Fruit fly (Drosophila melanogaster) whole organism, embryonic: ENCODE results near the gene CG14676.

Experiments used
- Bgb ChIP-seq: fragments of 200-800 bp; sonication (Bioruptor generic); IDR thresholded peaks from 2 replicates; pipeline ENCODE4 v1.3.6; 2022; ENCODE audit warnings: missing biosample characterization, missing genetic modification characterization; ENCODE audit not compliant: partially characterized antibody
- CG10565 ChIP-seq: fragments of 200-800 bp; sonication (Bioruptor generic); optimal IDR thresholded peaks from 3 replicates; lab custom pipeline; 2016; ENCODE audit warnings: missing biosample characterization, mild to moderate bottlenecking, missing genetic modification characterization
- CG10959 ChIP-seq: fragments of 200-800 bp; sonication (Bioruptor generic); IDR thresholded peaks from 2 replicates; pipeline ENCODE4 v1.3.6; 2022; ENCODE audit warnings: missing biosample characterization, missing genetic modification characterization
- CG11695 ChIP-seq: fragments of 200-800 bp; sonication (Bioruptor generic); IDR thresholded peaks from 3 replicates; pipeline ENCODE4 v1.3.6; 2022; ENCODE audit warnings: missing biosample characterization, missing genetic modification characterization
- CG14014 ChIP-seq: fragments of 200-800 bp; sonication (Bioruptor generic); IDR thresholded peaks from 2 replicates; pipeline ENCODE4 v1.3.6; 2022; ENCODE audit warnings: missing biosample characterization, missing genetic modification characterization
- CG14667 ChIP-seq: fragments of 200-800 bp; sonication (Bioruptor generic); IDR thresholded peaks from 2 replicates; pipeline ENCODE4 v1.3.6; 2022; ENCODE audit warnings: missing biosample characterization, missing genetic modification characterization
- CG15601 ChIP-seq: fragments of 200-800 bp; sonication (Bioruptor generic); optimal IDR thresholded peaks from 3 replicates; lab custom pipeline; 2019; ENCODE audit warnings: missing biosample characterization, mild to moderate bottlenecking, missing genetic modification characterization, moderate library complexity
- CG17186 ChIP-seq: fragments of 200-800 bp; sonication (Bioruptor generic); optimal IDR thresholded peaks from 3 replicates; lab custom pipeline; 2017; ENCODE audit warnings: missing biosample characterization, missing genetic modification reagents, missing genetic modification characterization
- CG18262 ChIP-seq: fragments of 200-800 bp; optimal IDR thresholded peaks from 3 replicates; lab custom pipeline; 2019; ENCODE audit warnings: missing biosample characterization, mild to moderate bottlenecking, missing genetic modification characterization, moderate library complexity
- CG1832 ChIP-seq: fragments of 200-800 bp; sonication (Bioruptor generic); optimal IDR thresholded peaks from 2 replicates; lab custom pipeline; 2017; ENCODE audit warnings: missing biosample characterization, mild to moderate bottlenecking, missing genetic modification characterization, inconsistent platforms
- CG18619 ChIP-seq: fragments of 200-800 bp; sonication (Bioruptor generic); optimal IDR thresholded peaks from 3 replicates; lab custom pipeline; 2017; ENCODE audit warnings: missing biosample characterization, mild to moderate bottlenecking, missing genetic modification characterization
- CG2712 ChIP-seq: fragments of 200-800 bp; optimal IDR thresholded peaks from 3 replicates; lab custom pipeline; 2019; ENCODE audit warnings: missing biosample characterization, mild to moderate bottlenecking, missing genetic modification characterization, moderate library complexity
- CG34224 ChIP-seq: fragments of 200-800 bp; sonication (Bioruptor generic); IDR thresholded peaks from 3 replicates; pipeline ENCODE4 v1.3.6; 2022; ENCODE audit warnings: missing biosample characterization, missing genetic modification characterization; ENCODE audit not compliant: partially characterized antibody
- CG3838 ChIP-seq: fragments of 200-800 bp; sonication (Bioruptor generic); optimal IDR thresholded peaks from 3 replicates; lab custom pipeline; 2016; ENCODE audit warnings: missing biosample characterization, missing genetic modification characterization
- CG4328 ChIP-seq: fragments of 200-800 bp; sonication (Bioruptor generic); optimal IDR thresholded peaks from 3 replicates; lab custom pipeline; 2017; ENCODE audit warnings: missing biosample characterization, missing genetic modification reagents, missing genetic modification characterization
- CG4360 ChIP-seq: fragments of 200-800 bp; sonication (Bioruptor generic); IDR thresholded peaks from 2 replicates; pipeline ENCODE4 v1.3.6; 2022; ENCODE audit warnings: missing biosample characterization, missing genetic modification characterization
- CG4730 ChIP-seq: fragments of 200-800 bp; sonication (Bioruptor generic); IDR thresholded peaks from 2 replicates; pipeline ENCODE4 v1.3.6; 2022; ENCODE audit warnings: missing biosample characterization, missing genetic modification characterization
- CG5245 ChIP-seq: fragments of 200-800 bp; sonication (Bioruptor generic); optimal IDR thresholded peaks from 3 replicates; lab custom pipeline; 2016; ENCODE audit warnings: missing biosample characterization, missing genetic modification characterization
- CG6791 ChIP-seq: fragments of 200-800 bp; sonication (Bioruptor generic); IDR thresholded peaks from 3 replicates; pipeline ENCODE4 v1.3.6; 2022; ENCODE audit warnings: missing biosample characterization, missing genetic modification characterization; ENCODE audit not compliant: partially characterized antibody
- CG8924 ChIP-seq: fragments of 200-800 bp; optimal IDR thresholded peaks from 3 replicates; lab custom pipeline; 2019; ENCODE audit warnings: missing biosample characterization, mild to moderate bottlenecking, missing genetic modification characterization, moderate library complexity
- CG9215 ChIP-seq: fragments of 200-800 bp; sonication (Bioruptor generic); IDR thresholded peaks from 2 replicates; pipeline ENCODE4 v1.3.6; 2022; ENCODE audit warnings: missing biosample characterization, missing genetic modification characterization
- HLH54F ChIP-seq: fragments of 200-800 bp; sonication (Bioruptor generic); optimal IDR thresholded peaks from 3 replicates; lab custom pipeline; 2016; ENCODE audit warnings: missing biosample characterization, missing genetic modification characterization
- Mad ChIP-seq: fragments of 200-800 bp; sonication (Bioruptor generic); optimal IDR thresholded peaks from 2 replicates; lab custom pipeline; 2016; ENCODE audit warnings: missing biosample characterization, missing genetic modification characterization
- Nf-YC ChIP-seq: fragments of 200-800 bp; optimal IDR thresholded peaks from 3 replicates; lab custom pipeline; 2019; ENCODE audit warnings: missing biosample characterization, mild to moderate bottlenecking, missing genetic modification characterization, moderate library complexity
- Ptx1 ChIP-seq: fragments of 200-800 bp; sonication (Bioruptor generic); IDR thresholded peaks from 2 replicates; pipeline ENCODE4 v1.3.6; 2022; ENCODE audit warnings: missing biosample characterization, missing genetic modification characterization
- Six4 ChIP-seq: fragments of 200-800 bp; sonication (Bioruptor generic); optimal IDR thresholded peaks from 2 replicates; lab custom pipeline; 2016; ENCODE audit warnings: missing biosample characterization, missing genetic modification characterization
- Spps ChIP-seq: fragments of 200-800 bp; sonication (Bioruptor generic); optimal IDR thresholded peaks from 2 replicates; lab custom pipeline; 2018; ENCODE audit warnings: missing biosample characterization, mild to moderate bottlenecking, missing genetic modification characterization
- aop ChIP-seq: fragments of 200-800 bp; sonication (Bioruptor generic); IDR thresholded peaks from 2 replicates; pipeline ENCODE4 v1.3.6; 2022; ENCODE audit warnings: missing biosample characterization, missing genetic modification characterization
- bab2 ChIP-seq: fragments of 200-800 bp; sonication (Bioruptor generic); optimal IDR thresholded peaks from 2 replicates; lab custom pipeline; 2016; ENCODE audit warnings: missing biosample characterization, missing genetic modification characterization
- bsh ChIP-seq, 2 experiments: fragments of 200-800 bp; sonication (Bioruptor generic); optimal IDR thresholded peaks; 2 replicates each; lab custom pipeline; 2017 to 2018; ENCODE audit warnings: mild to moderate bottlenecking in 2 of 2, missing biosample characterization in 2 of 2, missing genetic modification characterization in 2 of 2, moderate library complexity in 1 of 2
- caup ChIP-seq: fragments of 200-800 bp; sonication (Bioruptor generic); optimal IDR thresholded peaks from 3 replicates; lab custom pipeline; 2017; ENCODE audit warnings: missing biosample characterization, mild to moderate bottlenecking, missing genetic modification characterization, moderate library complexity; ENCODE audit not compliant: severe bottlenecking
- cwo ChIP-seq: fragments of 200-800 bp; sonication (Bioruptor generic); optimal IDR thresholded peaks from 3 replicates; lab custom pipeline; 2017; ENCODE audit warnings: missing biosample characterization, missing genetic modification characterization, mild to moderate bottlenecking, moderate library complexity, missing genetic modification reagents
- esg ChIP-seq: fragments of 200-800 bp; sonication (Bioruptor generic); conservative IDR thresholded peaks from 2 replicates; pipeline ENCODE4 v1.3.6; 2022; ENCODE audit warnings: missing biosample characterization, missing genetic modification characterization
- gce ChIP-seq: fragments of 200-800 bp; sonication (Bioruptor generic); IDR thresholded peaks from 3 replicates; pipeline ENCODE4 v1.3.6; 2022; ENCODE audit warnings: missing biosample characterization, missing genetic modification characterization
- jigr1 ChIP-seq: fragments of 200-800 bp; sonication (Bioruptor generic); IDR thresholded peaks from 3 replicates; pipeline ENCODE4 v1.3.6; 2022; ENCODE audit warnings: missing biosample characterization, missing genetic modification characterization
- knrl ChIP-seq: fragments of 200-800 bp; sonication (Bioruptor generic); IDR thresholded peaks from 3 replicates; pipeline ENCODE4 v1.3.6; 2022; ENCODE audit warnings: missing biosample characterization, missing genetic modification characterization; ENCODE audit not compliant: partially characterized antibody
- lov ChIP-seq, 2 experiments: fragments of 200-800 bp in 1 of 2; fragments of >200 bp in 1 of 2; sonication (Bioruptor generic) in 1 of 2; IDR thresholded peaks in 1 of 2; optimal IDR thresholded peaks in 1 of 2; 2 replicates in 1 of 2; 3 replicates in 1 of 2; pipeline versions ENCODE4 v1.3.6 to Lab custom; 2017 to 2022; ENCODE audit warnings: missing biosample characterization in 1 of 2, missing genetic modification characterization in 1 of 2
- nerfin-1 ChIP-seq: fragments of 200-800 bp; sonication (Bioruptor generic); optimal IDR thresholded peaks from 3 replicates; lab custom pipeline; 2019; ENCODE audit warnings: missing biosample characterization, mild to moderate bottlenecking, missing genetic modification characterization, moderate library complexity
- nmo ChIP-seq: fragments of 200-800 bp; sonication (Bioruptor generic); optimal IDR thresholded peaks from 2 replicates; lab custom pipeline; 2018; ENCODE audit warnings: missing biosample characterization, mild to moderate bottlenecking, missing genetic modification characterization, moderate library complexity
- sd ChIP-seq: fragments of 200-800 bp; sonication (Bioruptor generic); optimal IDR thresholded peaks from 3 replicates; lab custom pipeline; 2018; ENCODE audit warnings: missing biosample characterization, mild to moderate bottlenecking, missing genetic modification characterization, moderate library complexity
- slou ChIP-seq: fragments of 200-800 bp; sonication (Bioruptor generic); optimal IDR thresholded peaks from 3 replicates; lab custom pipeline; 2016; ENCODE audit warnings: missing biosample characterization, missing genetic modification characterization
- sqz ChIP-seq: fragments of 200-800 bp; sonication (Bioruptor generic); optimal IDR thresholded peaks from 3 replicates; lab custom pipeline; 2018; ENCODE audit warnings: missing biosample characterization, mild to moderate bottlenecking, missing genetic modification characterization
- sug ChIP-seq: fragments of 200-800 bp; optimal IDR thresholded peaks from 2 replicates; lab custom pipeline; 2019; ENCODE audit warnings: missing biosample characterization, mild to moderate bottlenecking, missing genetic modification characterization, moderate library complexity
- tgo ChIP-seq: fragments of 200-800 bp; sonication (Bioruptor generic); IDR thresholded peaks from 3 replicates; pipeline ENCODE4 v1.3.6; 2022; ENCODE audit warnings: missing biosample characterization, missing genetic modification characterization
- tll ChIP-seq, 2 experiments: fragments of 200-800 bp in 1 of 2; fragments of >200 bp in 1 of 2; sonication (Bioruptor generic) in 1 of 2; optimal IDR thresholded peaks; 2 replicates each; lab custom pipeline; 2017 to 2019; ENCODE audit warnings: missing biosample characterization in 2 of 2, missing genetic modification characterization in 2 of 2, mild to moderate bottlenecking in 1 of 2, moderate library complexity in 1 of 2
- tna ChIP-seq: fragments of 200-800 bp; sonication (Bioruptor generic); IDR thresholded peaks from 2 replicates; pipeline ENCODE4 v1.3.6; 2022; ENCODE audit warnings: missing biosample characterization, missing genetic modification characterization; ENCODE audit not compliant: partially characterized antibody
- vfl ChIP-seq: fragments of 200-800 bp; sonication (Bioruptor generic); optimal IDR thresholded peaks from 2 replicates; lab custom pipeline; 2016; ENCODE audit warnings: missing biosample characterization, missing genetic modification characterization
- zen ChIP-seq: fragments of 200-800 bp; sonication (Bioruptor generic); optimal IDR thresholded peaks from 3 replicates; lab custom pipeline; 2018; ENCODE audit warnings: missing biosample characterization, mild to moderate bottlenecking, missing genetic modification characterization, moderate library complexity

Gene CG14676

dm6 chr3R:5862032-5862641 is 15.1 kb downstream of the CG14676 start, which contains the start of gene CG2017 (continued):
- TF ChIP-seq zen (peak; percentile 20), tgo (GFP tag; lab: Robert Waterston, UW) (0 out of 3 replicates have a peak, but pooled peaks have one; percentile 33), CG4730 (GFP tag; lab: Robert Waterston, UW) (0 out of 2 replicates have a peak, but pooled peaks have one; percentile 17), CG18262 (tag; lab: Kevin White, UChicago) (no peak), CG34224 (GFP tag; lab: Robert Waterston, UW) (no peak), Bgb (peak; percentile 49; the same call in 1 of the 2 replicates), slou (GFP tag; lab: Kevin White, UChicago) (no peak), CG8924 (peak; percentile 25), CG4328 (no peak), CG3838 (no peak), CG14667 (GFP tag; lab: Robert Waterston, UW) (no peak), Spps (tag; lab: Kevin White, UChicago) (no peak), Mad (peak; percentile 57), esg (GFP tag; lab: Robert Waterston, UW) (no peak), nerfin-1 (tag; lab: Kevin White, UChicago) (peak; percentile 35), gce (GFP tag; lab: Robert Waterston, UW) (no peak), CG2712 (peak; percentile 100), bab2 (GFP tag; lab: Kevin White, UChicago) (peak; percentile 53), CG17186 (GFP tag; lab: Kevin White, UChicago) (peak; percentile 89), CG9215 (0 out of 2 replicates have a peak, but pooled peaks have one; percentile 6), bsh (GFP tag; optimal IDR thresholded peaks at IDR 0.05; lab: Kevin White, UChicago) (no peak), cwo (GFP tag; lab: Kevin White, UChicago) (no peak), CG5245 (peak; percentile 34), sqz (GFP tag; lab: Kevin White, UChicago) (no peak), sd (tag; lab: Kevin White, UChicago) (peak; percentile 34), vfl (peak; percentile 75), CG10565 (GFP tag; lab: Kevin White, UChicago) (no peak), tna (no peak), CG14014 (peak; percentile 18; the same call in 1 of the 2 replicates), CG18619 (GFP tag; lab: Kevin White, UChicago) (peak; percentile 25), nmo (GFP tag; lab: Kevin White, UChicago) (peak; percentile 54), Six4 (GFP tag; lab: Kevin White, UChicago) (no peak), CG10959 (GFP tag; lab: Robert Waterston, UW) (no peak), CG4360 (GFP tag; lab: Robert Waterston, UW) (no peak), CG6791 (GFP tag; lab: Robert Waterston, UW) (peak; percentile 66), Ptx1 (GFP tag; lab: Robert Waterston, UW) (0 out of 2 replicates have a peak, but pooled peaks have one; percentile 18), CG15601 (tag; lab: Kevin White, UChicago) (no peak), CG1832 (GFP tag; lab: Kevin White, UChicago) (no peak), jigr1 (GFP tag; lab: Robert Waterston, UW) (no peak), Nf-YC (peak; percentile 20), tll (GFP tag; optimal IDR thresholded peaks at IDR 0.05; lab: Kevin White, UChicago) (peak; percentile 28 to 84), lov (optimal IDR thresholded peaks at IDR 0.05; lab: Kevin White, UChicago) (no peak), lov (GFP tag; IDR thresholded peaks at IDR 0.05; lab: Robert Waterston, UW) (peak; percentile 6; the same call in 1 of the 3 replicates), HLH54F (GFP tag; lab: Kevin White, UChicago) (peak; percentile 71), knrl (GFP tag; lab: Robert Waterston, UW) (no peak; the same call in 2 of the 3 replicates), aop (GFP tag; lab: Robert Waterston, UW) (no peak), CG11695 (GFP tag; lab: Robert Waterston, UW) (no peak), sug (tag; lab: Kevin White, UChicago) (peak; percentile 35), caup (GFP tag; lab: Kevin White, UChicago) (peak; percentile 55)
